Worm (Caenorhabditis elegans): Measurements from ENCODE around the gene C07B5.4.

Gene C07B5.4

ce11 chrX:9529360-9529759 lies at the start of gene C07B5.4:
TSS of gene C07B5.4 (plus strand) at chrX:9529660.
- no peak for TF ChIP-seq W03F9.2 (tag; optimal IDR thresholded peaks at IDR 0.05)
- no peak for TF ChIP-seq him-1 (tag; optimal IDR thresholded peaks at IDR 0.05)
- TF ChIP-seq dao-5 (tag; optimal IDR thresholded peaks at IDR 0.05): no peak

DNA sequence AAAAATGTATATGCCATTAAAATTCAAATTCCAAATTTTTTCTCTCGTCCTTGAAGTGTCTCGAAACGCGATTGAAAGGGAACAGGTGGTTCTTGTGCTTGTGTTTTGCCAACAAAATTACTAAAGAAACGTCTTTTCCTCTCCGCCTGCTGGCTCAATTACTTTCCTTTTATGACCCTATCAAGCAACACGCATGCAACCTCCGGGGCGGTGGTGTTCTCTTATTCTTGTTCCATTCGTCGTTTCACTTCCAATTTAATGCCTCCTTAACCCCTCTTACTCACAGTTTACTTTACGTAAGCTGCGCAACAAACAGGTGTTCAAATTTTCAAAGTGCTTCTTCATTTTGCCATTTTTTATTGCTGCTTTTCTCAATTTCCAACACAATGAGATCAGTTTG lies 45.7 kb upstream of the C07B5.4 start:
- TF ChIP-seq W03F9.2 (tag; optimal IDR thresholded peaks at IDR 0.05): no peak
- TF ChIP-seq him-1 (tag; optimal IDR thresholded peaks at IDR 0.05): no peak
- no peak for TF ChIP-seq dao-5 (tag; optimal IDR thresholded peaks at IDR 0.05)

ce11 chrX:9486160-9486559 lies 43.3 kb upstream of the C07B5.4 start:
- TF ChIP-seq dao-5 (tag; optimal IDR thresholded peaks at IDR 0.05) (no peak), W03F9.2 (tag; optimal IDR thresholded peaks at IDR 0.05) (no peak), him-1 (tag; optimal IDR thresholded peaks at IDR 0.05) (no peak)

ce11 chrX:9489578-9489977 lies 39.9 kb upstream of the C07B5.4 start:
- TF ChIP-seq him-1 (tag; optimal IDR thresholded peaks at IDR 0.05) (no peak), W03F9.2 (tag; optimal IDR thresholded peaks at IDR 0.05) (no peak), dao-5 (tag; optimal IDR thresholded peaks at IDR 0.05) (no peak)

- TF ChIP-seq W03F9.2 (tag; optimal IDR thresholded peaks at IDR 0.05): no peak
- TF ChIP-seq him-1 (tag; optimal IDR thresholded peaks at IDR 0.05): no peak
- TF ChIP-seq dao-5 (tag; optimal IDR thresholded peaks at IDR 0.05): no peak
Observed at ce11 chrX:9491439-9491838, 38.0 kb upstream of the C07B5.4 start.

- no peak for TF ChIP-seq dao-5 (tag; optimal IDR thresholded peaks at IDR 0.05)
- no peak for TF ChIP-seq him-1 (tag; optimal IDR thresholded peaks at IDR 0.05)
- no peak for TF ChIP-seq W03F9.2 (tag; optimal IDR thresholded peaks at IDR 0.05)
Observed at ce11 chrX:9494661-9495060, 34.8 kb upstream of the C07B5.4 start.

ce11 chrX:9499355-9499754 lies 30.1 kb upstream of the C07B5.4 start:
- no peak for TF ChIP-seq him-1 (tag; optimal IDR thresholded peaks at IDR 0.05)
- no peak for TF ChIP-seq dao-5 (tag; optimal IDR thresholded peaks at IDR 0.05)
- no peak for TF ChIP-seq W03F9.2 (tag; optimal IDR thresholded peaks at IDR 0.05)

DNA sequence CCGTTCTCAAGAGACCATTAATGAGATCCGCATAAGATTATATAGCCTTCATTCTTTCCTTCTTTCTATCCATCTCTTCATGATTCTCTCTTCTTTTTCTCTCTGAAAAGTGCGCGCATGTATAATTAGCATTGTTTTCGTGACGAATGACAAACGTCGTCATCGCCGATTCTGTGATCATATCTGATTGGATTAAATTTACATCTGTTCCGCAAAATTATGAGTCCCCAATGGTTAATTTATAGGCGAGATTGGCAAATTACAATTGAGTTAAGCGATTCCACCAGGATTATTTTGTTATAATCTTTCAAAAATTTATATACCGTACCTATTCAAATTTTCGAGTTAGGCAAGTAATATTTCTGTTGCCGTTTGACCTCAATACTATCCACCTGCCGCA lies 25.2 kb upstream of the C07B5.4 start:
- TF ChIP-seq W03F9.2 (tag; optimal IDR thresholded peaks at IDR 0.05): no peak
- TF ChIP-seq dao-5 (tag; optimal IDR thresholded peaks at IDR 0.05): no peak
- no peak for TF ChIP-seq him-1 (tag; optimal IDR thresholded peaks at IDR 0.05)

DNA sequence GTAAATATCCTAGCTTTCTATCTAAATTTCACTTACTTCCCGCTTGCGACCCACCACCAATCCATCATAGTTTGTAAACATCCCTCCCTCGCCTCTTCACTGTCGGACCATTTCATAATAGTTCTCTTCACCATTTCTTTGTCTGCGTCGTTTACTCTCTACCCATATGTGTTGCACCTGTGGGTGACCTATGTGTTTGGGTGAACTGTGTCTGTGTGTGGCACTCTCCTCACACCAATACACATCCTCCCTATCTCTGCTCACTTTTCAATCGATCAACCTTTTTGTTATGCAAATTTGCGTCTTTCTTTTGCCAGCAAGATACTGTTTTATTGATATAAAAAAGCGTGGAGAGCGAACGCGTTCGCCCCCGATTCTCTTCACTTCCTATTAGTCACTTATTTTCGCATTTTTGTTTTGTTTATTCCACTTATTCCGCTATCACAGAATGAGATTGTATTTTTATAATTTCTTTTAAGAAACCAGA lies 24.5 kb upstream of the C07B5.4 start:
- TF ChIP-seq him-1 (tag; optimal IDR thresholded peaks at IDR 0.05): no peak
- TF ChIP-seq dao-5 (tag; optimal IDR thresholded peaks at IDR 0.05): no peak
- no peak for TF ChIP-seq W03F9.2 (tag; optimal IDR thresholded peaks at IDR 0.05)

DNA sequence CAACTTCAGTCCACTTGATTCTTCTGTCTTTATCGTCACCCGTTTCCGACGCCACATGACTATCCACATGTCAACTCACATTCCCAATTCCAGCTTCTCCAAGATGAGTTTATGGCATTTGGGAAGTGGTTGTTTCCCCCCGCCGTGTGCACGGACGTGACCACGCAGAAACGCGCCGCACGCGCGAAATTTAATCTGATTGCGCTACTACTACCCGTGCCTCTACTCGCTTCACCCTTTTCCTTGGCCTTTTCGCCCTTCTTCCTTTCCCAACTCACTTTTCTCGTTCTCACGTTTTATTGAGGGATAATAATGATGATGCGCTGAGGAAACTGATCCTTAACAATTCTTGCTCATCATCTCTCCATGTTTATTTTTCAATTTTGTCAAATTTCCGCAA lies 23.1 kb upstream of the C07B5.4 start:
- TF ChIP-seq him-1 (tag; optimal IDR thresholded peaks at IDR 0.05) (no peak), W03F9.2 (tag; optimal IDR thresholded peaks at IDR 0.05) (no peak), dao-5 (tag; optimal IDR thresholded peaks at IDR 0.05) (no peak)

- TF ChIP-seq W03F9.2 (tag; optimal IDR thresholded peaks at IDR 0.05) (no peak), dao-5 (tag; optimal IDR thresholded peaks at IDR 0.05) (no peak), him-1 (tag; optimal IDR thresholded peaks at IDR 0.05) (no peak)
Observed at ce11 chrX:9508426-9509010, 20.9 kb upstream of the C07B5.4 start.

DNA sequence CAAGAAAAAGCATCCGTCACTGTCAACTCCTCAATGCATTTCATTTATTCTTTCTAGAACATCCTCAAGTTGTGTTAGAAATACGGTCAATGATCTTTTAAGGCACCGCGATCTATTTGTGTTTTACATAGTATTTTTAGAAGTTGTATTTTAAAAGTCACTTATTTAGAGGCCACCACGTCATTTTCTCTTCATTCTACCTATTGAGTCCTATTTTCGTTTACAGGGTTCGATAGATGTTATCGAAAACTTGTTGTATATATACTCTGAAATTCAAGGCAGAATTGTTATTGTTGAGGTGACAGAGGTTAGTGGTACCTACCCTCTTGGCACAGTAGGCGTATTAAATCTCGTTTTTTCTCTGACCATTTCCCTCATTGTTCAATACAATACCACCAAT lies 19.9 kb upstream of the C07B5.4 start:
- TF ChIP-seq dao-5 (tag; optimal IDR thresholded peaks at IDR 0.05) (no peak), W03F9.2 (tag; optimal IDR thresholded peaks at IDR 0.05) (no peak), him-1 (tag; optimal IDR thresholded peaks at IDR 0.05) (no peak)

DNA sequence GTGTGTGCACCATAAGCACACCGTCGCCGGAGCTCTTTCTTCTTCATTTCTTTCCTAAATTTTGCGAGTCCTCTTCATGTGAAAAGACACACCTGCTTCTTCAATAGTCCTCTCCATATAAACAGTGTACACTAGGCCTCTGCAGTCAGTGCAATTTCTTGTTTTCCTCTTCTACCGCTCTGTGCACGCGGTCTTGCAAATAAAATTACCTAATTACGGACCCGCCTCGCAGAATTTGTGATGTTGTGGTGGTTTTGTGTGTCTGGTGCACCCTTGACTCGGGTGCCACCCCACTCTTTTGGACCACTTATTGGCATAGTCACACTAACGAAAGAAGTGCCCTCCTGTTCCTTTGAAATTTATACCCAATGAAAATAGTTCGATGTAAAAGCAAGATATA lies 19.5 kb upstream of the C07B5.4 start:
- TF ChIP-seq him-1 (tag; optimal IDR thresholded peaks at IDR 0.05) (no peak), W03F9.2 (tag; optimal IDR thresholded peaks at IDR 0.05) (no peak), dao-5 (tag; optimal IDR thresholded peaks at IDR 0.05) (no peak)

DNA sequence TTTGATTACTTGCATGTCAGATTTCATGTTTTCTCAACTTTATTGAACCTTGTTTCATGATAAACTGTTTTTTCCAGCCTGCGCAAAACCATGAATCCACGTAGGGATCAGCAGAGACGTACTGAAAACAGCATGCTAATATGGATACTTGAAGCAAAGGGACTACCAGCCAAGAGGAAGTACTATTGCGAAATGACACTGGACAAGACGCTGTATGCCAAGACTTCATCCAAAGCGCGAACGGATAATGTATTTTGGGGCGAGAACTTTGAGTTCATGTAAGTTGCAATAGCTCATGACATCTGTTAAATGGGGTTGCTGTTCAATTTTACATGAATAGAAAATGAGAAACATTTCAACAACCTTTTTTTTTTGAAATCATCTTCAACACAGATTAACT lies 19.0 kb upstream of the C07B5.4 start:
- TF ChIP-seq him-1 (tag; optimal IDR thresholded peaks at IDR 0.05) (no peak), W03F9.2 (tag; optimal IDR thresholded peaks at IDR 0.05) (no peak), dao-5 (tag; optimal IDR thresholded peaks at IDR 0.05) (no peak)

DNA sequence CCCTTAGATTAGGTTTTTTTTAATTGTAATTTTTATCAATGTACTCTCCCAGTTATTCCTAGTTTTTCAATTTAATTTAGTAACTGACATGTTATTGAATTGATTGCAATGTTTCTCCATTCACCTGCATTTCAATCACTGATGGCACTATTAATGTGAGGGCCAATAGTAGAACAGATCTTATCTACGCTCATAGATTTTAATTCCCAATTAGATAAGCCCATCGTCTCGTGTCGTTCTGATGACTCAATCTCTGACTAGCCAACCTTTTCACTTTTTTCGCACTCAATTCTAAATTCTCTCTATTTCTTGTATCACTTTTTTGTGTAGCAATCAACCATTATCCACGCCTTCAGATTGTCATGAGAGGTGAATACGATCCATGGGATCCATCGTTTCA lies 17.0 kb upstream of the C07B5.4 start:
- TF ChIP-seq W03F9.2 (tag; optimal IDR thresholded peaks at IDR 0.05) (no peak), dao-5 (tag; optimal IDR thresholded peaks at IDR 0.05) (no peak), him-1 (tag; optimal IDR thresholded peaks at IDR 0.05) (no peak)

All from whole organism, L4/young adult.